Fruit fly (Drosophila melanogaster) whole organism, prepupa: ENCODE results near the gene Antdh.
A peak's percentile ranks its signal among the peaks of the same experiment; 100 is the strongest.

Experiments
- CG10631 ChIP-seq: fragments of 200-800 bp; sonication (Bioruptor generic); optimal IDR thresholded peaks from 2 replicates; lab custom pipeline; 2016; ENCODE audit warnings: missing biosample characterization, missing genetic modification characterization
- CG11762 ChIP-seq: fragments of 200-800 bp; sonication (Bioruptor generic); optimal IDR thresholded peaks from 3 replicates; lab custom pipeline; 2016; ENCODE audit warnings: missing biosample characterization, missing genetic modification characterization; ENCODE audit not compliant: insufficient read depth
- CG11902 ChIP-seq: fragments of 200-800 bp; sonication (Bioruptor generic); optimal IDR thresholded peaks from 3 replicates; lab custom pipeline; 2016; ENCODE audit warnings: missing biosample characterization, missing genetic modification characterization
- CG15336 ChIP-seq: fragments of 200-800 bp; sonication (Bioruptor generic); IDR thresholded peaks from 2 replicates; pipeline ENCODE4 v1.3.6; 2022; ENCODE audit warnings: missing biosample characterization, missing genetic modification characterization
- CG1621 ChIP-seq: fragments of 200-800 bp; sonication (Bioruptor generic); optimal IDR thresholded peaks from 3 replicates; lab custom pipeline; 2018; ENCODE audit warnings: missing biosample characterization, mild to moderate bottlenecking, missing genetic modification characterization
- CG3032 ChIP-seq: fragments of 200-800 bp; optimal IDR thresholded peaks from 2 replicates; lab custom pipeline; 2019; ENCODE audit warnings: missing biosample characterization, mild to moderate bottlenecking, missing genetic modification characterization, moderate library complexity
- CG31627 ChIP-seq: fragments of 200-800 bp; sonication (Bioruptor generic); optimal IDR thresholded peaks from 3 replicates; lab custom pipeline; 2016; ENCODE audit warnings: missing biosample characterization, missing genetic modification characterization
- CG3919 ChIP-seq: fragments of 200-800 bp; sonication (Bioruptor generic); optimal IDR thresholded peaks from 3 replicates; lab custom pipeline; 2016; ENCODE audit warnings: missing biosample characterization, missing genetic modification characterization
- CG6276 ChIP-seq: fragments of 200-800 bp; sonication (Bioruptor generic); optimal IDR thresholded peaks from 2 replicates; lab custom pipeline; 2017; ENCODE audit warnings: missing biosample characterization, mild to moderate bottlenecking, missing genetic modification characterization
- CG6808 ChIP-seq: fragments of 200-800 bp; sonication (Bioruptor generic); optimal IDR thresholded peaks from 3 replicates; lab custom pipeline; 2017; ENCODE audit warnings: missing biosample characterization, missing genetic modification characterization, mild to moderate bottlenecking, moderate library complexity, missing genetic modification reagents
- CG6854 ChIP-seq: fragments of 200-800 bp; sonication (Bioruptor generic); optimal IDR thresholded peaks from 2 replicates; lab custom pipeline; 2017; ENCODE audit warnings: missing biosample characterization, mild to moderate bottlenecking, missing genetic modification characterization
- CG7368 ChIP-seq: fragments of 200-800 bp; sonication (Bioruptor generic); optimal IDR thresholded peaks from 3 replicates; lab custom pipeline; 2016; ENCODE audit warnings: missing biosample characterization, missing genetic modification characterization
- CG8319 ChIP-seq: fragments of 200-800 bp; sonication (Bioruptor generic); optimal IDR thresholded peaks from 3 replicates; lab custom pipeline; 2016; ENCODE audit warnings: missing biosample characterization, missing genetic modification characterization
- CG9139 ChIP-seq: fragments of 200-800 bp; sonication (Bioruptor generic); optimal IDR thresholded peaks from 3 replicates; lab custom pipeline; 2017; ENCODE audit warnings: missing biosample characterization, mild to moderate bottlenecking, missing genetic modification characterization
- Eip75B ChIP-seq: fragments of 200-800 bp; sonication (Bioruptor generic); optimal IDR thresholded peaks from 3 replicates; lab custom pipeline; 2016; ENCODE audit warnings: missing biosample characterization, missing genetic modification characterization
- Eip78C ChIP-seq: fragments of 200-800 bp; sonication (Bioruptor generic); peaks from one replicate; lab custom pipeline; 2016; ENCODE audit warnings: missing biosample characterization, missing genetic modification characterization
- Ets96B ChIP-seq: fragments of 200-800 bp; optimal IDR thresholded peaks from 2 replicates; lab custom pipeline; 2019; ENCODE audit warnings: missing biosample characterization, mild to moderate bottlenecking, missing genetic modification characterization, moderate library complexity
- Hr38 ChIP-seq: sonication (Bioruptor generic); optimal IDR thresholded peaks from 2 replicates; lab custom pipeline; 2016; ENCODE audit warnings: missing biosample characterization, missing genetic modification characterization
- Hr39 ChIP-seq: fragments of 200-800 bp; sonication (Bioruptor generic); optimal IDR thresholded peaks from 2 replicates; lab custom pipeline; 2016; ENCODE audit warnings: missing biosample characterization, missing genetic modification characterization
- Lpt ChIP-seq: fragments of 200-800 bp; sonication (Bioruptor generic); optimal IDR thresholded peaks from 3 replicates; lab custom pipeline; 2016; ENCODE audit warnings: missing biosample characterization, missing genetic modification characterization
- Met ChIP-seq: fragments of 200-800 bp; sonication (Bioruptor generic); optimal IDR thresholded peaks from 3 replicates; lab custom pipeline; 2016; ENCODE audit warnings: missing biosample characterization, missing genetic modification characterization
- Smox ChIP-seq: fragments of 200-800 bp; sonication (Bioruptor generic); optimal IDR thresholded peaks from 3 replicates; lab custom pipeline; 2016; ENCODE audit warnings: missing biosample characterization, missing genetic modification characterization
- Sox102F ChIP-seq: fragments of 200-800 bp; sonication (Bioruptor generic); optimal IDR thresholded peaks from 2 replicates; lab custom pipeline; 2016; ENCODE audit warnings: missing biosample characterization, mild to moderate bottlenecking, missing genetic modification characterization
- Sox14 ChIP-seq: fragments of 200-800 bp; sonication (Bioruptor generic); optimal IDR thresholded peaks from 3 replicates; lab custom pipeline; 2016; ENCODE audit warnings: missing biosample characterization, missing genetic modification characterization
- Sox15 ChIP-seq: fragments of 200-800 bp; sonication (Bioruptor generic); optimal IDR thresholded peaks from 3 replicates; lab custom pipeline; 2016; ENCODE audit warnings: missing biosample characterization, missing genetic modification characterization
- achi ChIP-seq: fragments of 200-800 bp; sonication (Bioruptor generic); optimal IDR thresholded peaks from 3 replicates; lab custom pipeline; 2016; ENCODE audit warnings: missing biosample characterization, missing genetic modification characterization
- acj6 ChIP-seq: fragments of 200-800 bp; sonication (Bioruptor generic); optimal IDR thresholded peaks from 3 replicates; lab custom pipeline; 2016; ENCODE audit warnings: missing biosample characterization, missing genetic modification characterization
- cyc ChIP-seq: fragments of 200-800 bp; sonication (Bioruptor generic); optimal IDR thresholded peaks from 3 replicates; lab custom pipeline; 2016; ENCODE audit warnings: missing biosample characterization, missing genetic modification characterization
- eg ChIP-seq: fragments of 200-800 bp; sonication (Bioruptor generic); IDR thresholded peaks from 3 replicates; pipeline ENCODE4 v1.3.6; 2022; ENCODE audit warnings: missing biosample characterization, missing genetic modification characterization
- esn ChIP-seq: fragments of 200-800 bp; sonication (Bioruptor generic); optimal IDR thresholded peaks from 2 replicates; lab custom pipeline; 2016; ENCODE audit warnings: missing biosample characterization, mild to moderate bottlenecking, missing genetic modification characterization, moderate library complexity
- fd59A ChIP-seq: fragments of 200-800 bp; sonication (Bioruptor generic); optimal IDR thresholded peaks from 2 replicates; lab custom pipeline; 2017; ENCODE audit warnings: missing biosample characterization, mild to moderate bottlenecking, missing genetic modification characterization, missing genetic modification reagents
- fkh ChIP-seq: fragments of 200-800 bp; sonication (Bioruptor generic); optimal IDR thresholded peaks from 3 replicates; lab custom pipeline; 2017; ENCODE audit warnings: missing biosample characterization, mild to moderate bottlenecking, missing genetic modification characterization, moderate library complexity
- lz ChIP-seq: fragments of 200-800 bp; sonication (Bioruptor generic); optimal IDR thresholded peaks from 3 replicates; lab custom pipeline; 2016; ENCODE audit warnings: missing biosample characterization, missing genetic modification characterization
- pdm3 ChIP-seq: fragments of 200-800 bp; sonication (Bioruptor generic); optimal IDR thresholded peaks from 3 replicates; lab custom pipeline; 2016; ENCODE audit warnings: missing biosample characterization, missing genetic modification characterization
- salr ChIP-seq, 2 experiments: fragments of 200-800 bp; sonication (Bioruptor generic); optimal IDR thresholded peaks; 3 replicates each; lab custom pipeline; 2016 to 2018; ENCODE audit warnings: missing biosample characterization in 2 of 2, missing genetic modification characterization in 2 of 2, mild to moderate bottlenecking in 1 of 2
- ss ChIP-seq, 2 experiments: fragments of 200-800 bp; sonication (Bioruptor generic); optimal IDR thresholded peaks; 2 replicates in 1 of 2; 3 replicates in 1 of 2; lab custom pipeline; 2017 to 2018; ENCODE audit warnings: mild to moderate bottlenecking in 2 of 2, missing biosample characterization in 2 of 2, missing genetic modification characterization in 2 of 2, moderate library complexity in 1 of 2
- svp ChIP-seq: fragments of 200-800 bp; sonication (Bioruptor generic); peaks from one replicate; lab custom pipeline; 2016; ENCODE audit warnings: missing biosample characterization, missing genetic modification characterization
- topi ChIP-seq: fragments of 200-800 bp; sonication (Bioruptor generic); optimal IDR thresholded peaks from 3 replicates; lab custom pipeline; 2016; ENCODE audit warnings: missing biosample characterization, missing genetic modification characterization
- vri ChIP-seq: fragments of 200-800 bp; sonication (Bioruptor generic); optimal IDR thresholded peaks from 3 replicates; lab custom pipeline; 2016; ENCODE audit warnings: missing biosample characterization, mild to moderate bottlenecking, missing genetic modification characterization

The Antdh gene

dm6 chrX:11136587-11137512, 32.0 kb downstream of the Antdh start, which contains the start of gene Klp10A:
Gene Klp10A (minus strand): TSS chrX:11137118.
- TF ChIP-seq CG3919 (GFP tag; lab: Kevin White, UChicago) = no peak
- TF ChIP-seq topi = peak; percentile 37
- peak; percentile 76 for TF ChIP-seq svp (GFP tag; lab: Kevin White, UChicago)
- TF ChIP-seq Sox14 (GFP tag; lab: Kevin White, UChicago) = peak; percentile 51
- no peak for TF ChIP-seq CG1621 (tag; lab: Kevin White, UChicago)
- TF ChIP-seq Met (GFP tag; lab: Kevin White, UChicago) = peak; percentile 39
- peak; percentile 36 for TF ChIP-seq CG10631
- TF ChIP-seq eg (GFP tag; lab: Robert Waterston, UW) = no peak
- TF ChIP-seq CG6276 = no peak
- peak; percentile 35 for TF ChIP-seq esn
- TF ChIP-seq CG6808 = no peak
- TF ChIP-seq lz (GFP tag; lab: Kevin White, UChicago) = peak; percentile 48
- peak; percentile 39 for TF ChIP-seq cyc (GFP tag; lab: Kevin White, UChicago)
- peak; percentile 2 for TF ChIP-seq CG9139 (GFP tag; lab: Kevin White, UChicago)
- no peak for TF ChIP-seq Lpt (GFP tag; lab: Kevin White, UChicago)
- peak; percentile 77 for TF ChIP-seq Eip78C
- peak; percentile 34 for TF ChIP-seq CG7368 (GFP tag; lab: Kevin White, UChicago)
- TF ChIP-seq Hr38 (GFP tag; lab: Kevin White, UChicago) = no peak
- peak; percentile 1 for TF ChIP-seq Hr39 (GFP tag; lab: Kevin White, UChicago)
- TF ChIP-seq CG15336 (GFP tag; lab: Robert Waterston, UW) = no peak
- no peak for TF ChIP-seq Sox15 (GFP tag; lab: Kevin White, UChicago)
- no peak for TF ChIP-seq CG3032 (tag; lab: Kevin White, UChicago)
- TF ChIP-seq salr (GFP tag; optimal IDR thresholded peaks at IDR 0.05; lab: Kevin White, UChicago) = no peak
- TF ChIP-seq CG11762 (GFP tag; lab: Kevin White, UChicago) = peak; percentile 1
- TF ChIP-seq CG8319 (GFP tag; lab: Kevin White, UChicago) = peak; percentile 2
- TF ChIP-seq Ets96B (tag; lab: Kevin White, UChicago) = no peak
- TF ChIP-seq CG31627 = peak; percentile 39
- TF ChIP-seq fd59A (GFP tag; lab: Kevin White, UChicago) = no peak
- TF ChIP-seq pdm3 (GFP tag; lab: Kevin White, UChicago) = no peak
- TF ChIP-seq ss (GFP tag; optimal IDR thresholded peaks at IDR 0.05; lab: Kevin White, UChicago) = no peak
- peak; percentile 87 for TF ChIP-seq vri (GFP tag; lab: Kevin White, UChicago)
- peak; percentile 34 for TF ChIP-seq achi (GFP tag; lab: Kevin White, UChicago)
- no peak for TF ChIP-seq CG6854 (GFP tag; lab: Kevin White, UChicago)
- peak; percentile 4 for TF ChIP-seq acj6 (GFP tag; lab: Kevin White, UChicago)
- peak; percentile 31 for TF ChIP-seq fkh
- TF ChIP-seq Sox102F (GFP tag; lab: Kevin White, UChicago) = no peak
- no peak for TF ChIP-seq CG11902 (GFP tag; lab: Kevin White, UChicago)
- no peak for TF ChIP-seq Smox (GFP tag; lab: Kevin White, UChicago)
- no peak for TF ChIP-seq Eip75B (GFP tag; lab: Kevin White, UChicago)
